Fruit fly (Drosophila melanogaster): ENCODE results near the gene CG18476.
A peak's percentile ranks its signal among the peaks of the same experiment; 100 is the strongest.

DNA sequence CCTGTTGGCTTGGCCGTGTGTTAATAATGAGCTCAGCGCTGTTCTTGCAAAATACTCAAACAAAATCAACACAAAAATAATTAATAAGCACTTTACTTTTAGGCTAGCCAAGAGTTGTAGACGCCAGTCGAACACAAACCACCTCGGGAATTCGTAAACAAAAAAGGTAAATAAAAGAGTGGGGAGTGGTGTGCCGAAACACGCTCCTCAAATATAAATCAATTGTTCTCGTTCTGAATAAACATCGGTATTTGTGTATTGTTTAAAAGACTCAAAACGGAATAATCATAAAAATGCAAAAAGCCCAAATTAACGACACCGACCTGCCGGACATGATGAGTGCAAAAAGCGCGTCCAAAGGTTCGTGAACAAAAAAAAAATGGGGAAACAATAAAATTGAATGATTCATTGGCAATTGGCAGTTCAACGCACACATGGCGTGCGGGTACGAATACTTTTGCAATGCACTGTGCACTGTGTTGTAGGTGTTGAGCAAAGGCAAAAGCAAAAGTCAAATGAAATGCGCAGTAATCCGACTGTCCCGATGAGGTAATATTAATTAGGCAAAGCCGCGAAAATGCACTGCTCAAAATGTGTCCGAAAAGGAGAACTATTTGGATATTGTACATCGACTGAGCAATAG is 37.8 kb downstream of the CG18476 start:
- TF ChIP-seq CG11617 (GFP tag; optimal IDR thresholded peaks at IDR 0.05) (no peak), cnc (optimal IDR thresholded peaks at IDR 0.05) (no peak), pad (GFP tag; optimal IDR thresholded peaks at IDR 0.05) (no peak), ovo (GFP tag; optimal IDR thresholded peaks at IDR 0.05) (no peak), Mnt (GFP tag; optimal IDR thresholded peaks at IDR 0.05) (peak; percentile 54), Crg-1 (GFP tag; optimal IDR thresholded peaks at IDR 0.05) (peak; percentile 15), cic (GFP tag; optimal IDR thresholded peaks at IDR 0.05) (no peak), CG7045 (GFP tag; optimal IDR thresholded peaks at IDR 0.05) (no peak), tj (GFP tag; optimal IDR thresholded peaks at IDR 0.05) (peak; percentile 95), kay (GFP tag; ENCODE audit: borderline replicate concordance) (peak; percentile 80)

Data from whole organism, adult.